Worm (Caenorhabditis elegans) whole organism, L4 larva: ENCODE measurements around the gene nhr-16.
A peak's percentile ranks its signal among the peaks of the same experiment; 100 is the strongest.

Experiments
- F10B5.3 ChIP-seq: sonication (generic microtip); optimal IDR thresholded peaks from 2 replicates; lab custom pipeline; 2016; ENCODE audit warnings: mild to moderate bottlenecking, missing genetic modification characterization, missing compliant biosample characterization
- T20F7.1 ChIP-seq: fragments of 200-800 bp; sonication (Bioruptor generic); optimal IDR thresholded peaks from 2 replicates; lab custom pipeline; 2018; ENCODE audit warnings: mild to moderate bottlenecking, missing genetic modification characterization, missing compliant biosample characterization
- T26A8.4 ChIP-seq: fragments of 200-800 bp; sonication (Bioruptor generic); IDR thresholded peaks from 2 replicates; pipeline ENCODE4 v1.3.6; 2022; ENCODE audit warnings: missing genetic modification characterization, missing compliant biosample characterization
- Y48G9A.11 ChIP-seq: fragments of 200-800 bp; sonication (Bioruptor generic); IDR thresholded peaks from 2 replicates; pipeline ENCODE4 v1.3.6; 2022; ENCODE audit warnings: missing genetic modification reagents, missing genetic modification characterization, missing compliant biosample characterization
- aha-1 ChIP-seq: fragments of 150-350 bp; peaks from one replicate; lab custom pipeline; 2014; ENCODE audit warnings: missing biosample characterization, missing genetic modification characterization
- arid-1 ChIP-seq: fragments of 200-800 bp; sonication (Bioruptor generic); conservative IDR thresholded peaks from 2 replicates; pipeline ENCODE4 v1.3.6; 2022; ENCODE audit warnings: missing genetic modification reagents, missing genetic modification characterization, missing compliant biosample characterization
- attf-4 ChIP-seq: sonication (generic microtip); optimal IDR thresholded peaks from 3 replicates; lab custom pipeline; 2017; ENCODE audit warnings: missing biosample characterization, missing genetic modification characterization
- ceh-20 ChIP-seq: fragments of 200-800 bp; sonication (Bioruptor generic); IDR thresholded peaks from 2 replicates; pipeline ENCODE4 v1.3.6; 2022; ENCODE audit warnings: missing genetic modification reagents, missing genetic modification characterization, missing compliant biosample characterization
- ceh-32 ChIP-seq: sonication (generic microtip); optimal IDR thresholded peaks from 2 replicates; lab custom pipeline; 2016; ENCODE audit warnings: mild to moderate bottlenecking, missing genetic modification characterization, missing compliant biosample characterization; ENCODE audit not compliant: poor library complexity
- ceh-44 ChIP-seq: fragments of 200-800 bp; sonication (Bioruptor generic); IDR thresholded peaks from 2 replicates; pipeline ENCODE4 v1.3.6; 2022; ENCODE audit warnings: missing genetic modification reagents, missing genetic modification characterization, missing compliant biosample characterization
- ceh-62 ChIP-seq: sonication (generic microtip); optimal IDR thresholded peaks from 2 replicates; lab custom pipeline; 2017; ENCODE audit warnings: missing biosample characterization, missing genetic modification characterization
- cey-2 ChIP-seq: sonication (generic microtip); optimal IDR thresholded peaks from 3 replicates; lab custom pipeline; 2017; ENCODE audit warnings: missing genetic modification characterization, mild to moderate bottlenecking, missing compliant biosample characterization, antibody characterized with exemption, borderline replicate concordance; ENCODE audit not compliant: insufficient read depth
- daf-8 ChIP-seq: fragments of 200-800 bp; sonication (Bioruptor generic); IDR thresholded peaks from 2 replicates; pipeline ENCODE4 v1.3.6; 2022; ENCODE audit warnings: missing genetic modification characterization, missing compliant biosample characterization
- dmd-6 ChIP-seq: fragments of 200-800 bp; sonication (Bioruptor generic); IDR thresholded peaks from 2 replicates; pipeline ENCODE4 v1.3.6; 2022; ENCODE audit warnings: missing genetic modification reagents, missing genetic modification characterization, missing compliant biosample characterization
- dmd-8 ChIP-seq: fragments of 200-800 bp; sonication (Bioruptor generic); IDR thresholded peaks from 2 replicates; pipeline ENCODE4 v1.3.6; 2022; ENCODE audit warnings: missing genetic modification characterization, missing compliant biosample characterization
- dpl-1 ChIP-seq: fragments of 150-350 bp; optimal IDR thresholded peaks from 2 replicates; lab custom pipeline; 2014; ENCODE audit warnings: missing biosample characterization, missing genetic modification reagents, missing genetic modification characterization
- egl-43 ChIP-seq: fragments of 200-800 bp; sonication (Bioruptor generic); IDR thresholded peaks from 2 replicates; pipeline ENCODE4 v1.3.6; 2022; ENCODE audit warnings: missing genetic modification reagents, missing genetic modification characterization, missing compliant biosample characterization
- fkh-10 ChIP-seq: fragments of 150-350 bp; optimal IDR thresholded peaks from 2 replicates; lab custom pipeline; 2014; ENCODE audit warnings: missing biosample characterization, missing genetic modification reagents, missing genetic modification characterization
- gei-8 ChIP-seq: fragments of 200-800 bp; sonication (Bioruptor generic); optimal IDR thresholded peaks from 2 replicates; lab custom pipeline; 2018; ENCODE audit warnings: mild to moderate bottlenecking, missing genetic modification characterization, missing compliant biosample characterization
- hlh-11 ChIP-seq: fragments of 200-800 bp; sonication (Bioruptor generic); optimal IDR thresholded peaks from 2 replicates; lab custom pipeline; 2018; ENCODE audit warnings: mild to moderate bottlenecking, missing genetic modification characterization, missing compliant biosample characterization
- hmg-1.1 ChIP-seq: fragments of 200-800 bp; sonication (Bioruptor generic); IDR thresholded peaks from 2 replicates; pipeline ENCODE4 v1.3.6; 2022; ENCODE audit warnings: missing genetic modification reagents, missing genetic modification characterization, missing compliant biosample characterization
- lin-29 ChIP-seq: fragments of 200-800 bp; sonication (Bioruptor generic); IDR thresholded peaks from 2 replicates; pipeline ENCODE4 v1.3.6; 2022; ENCODE audit warnings: missing genetic modification reagents, missing genetic modification characterization, missing compliant biosample characterization
- lin-38 ChIP-seq: fragments of 200-800 bp; sonication (Bioruptor generic); IDR thresholded peaks from 2 replicates; pipeline ENCODE4 v1.3.6; 2022; ENCODE audit warnings: missing genetic modification reagents, missing genetic modification characterization, missing compliant biosample characterization
- lir-3 ChIP-seq: sonication (generic microtip); optimal IDR thresholded peaks from 2 replicates; lab custom pipeline; 2016; ENCODE audit warnings: mild to moderate bottlenecking, missing genetic modification characterization, missing compliant biosample characterization
- madf-5 ChIP-seq, 2 experiments: fragments of 200-800 bp; sonication (Bioruptor generic); IDR thresholded peaks; 2 replicates each; pipeline ENCODE4 v1.3.6; 2022; ENCODE audit warnings: missing compliant biosample characterization in 2 of 2, missing genetic modification characterization in 2 of 2
- mep-1 ChIP-seq: fragments of 150-350 bp; sonication (generic microtip); optimal IDR thresholded peaks from 3 replicates; lab custom pipeline; 2014; ENCODE audit warnings: missing biosample characterization, missing genetic modification characterization
- mes-2 ChIP-seq: sonication (generic microtip); optimal IDR thresholded peaks from 2 replicates; lab custom pipeline; 2016; ENCODE audit warnings: missing genotype, mild to moderate bottlenecking, missing genetic modification characterization, missing compliant biosample characterization; ENCODE audit not compliant: poor library complexity, severe bottlenecking
- nhr-102 ChIP-seq: sonication (generic microtip); optimal IDR thresholded peaks from 2 replicates; lab custom pipeline; 2016; ENCODE audit warnings: mild to moderate bottlenecking, missing genetic modification characterization, moderate library complexity, missing compliant biosample characterization
- nhr-11 ChIP-seq: fragments of 150-350 bp; optimal IDR thresholded peaks from 2 replicates; lab custom pipeline; 2014; ENCODE audit warnings: missing biosample characterization, missing genetic modification characterization
- php-3 ChIP-seq: fragments of 200-800 bp; sonication (Bioruptor generic); IDR thresholded peaks from 2 replicates; pipeline ENCODE4 v1.3.6; 2022; ENCODE audit warnings: missing genetic modification reagents, missing genetic modification characterization, missing compliant biosample characterization
- rbr-2 ChIP-seq: sonication (generic microtip); optimal IDR thresholded peaks from 2 replicates; lab custom pipeline; 2016; ENCODE audit warnings: missing genotype, missing genetic modification characterization, missing compliant biosample characterization
- set-16 ChIP-seq: fragments of 200-800 bp; sonication (Bioruptor generic); IDR thresholded peaks from 2 replicates; pipeline ENCODE4 v1.3.6; 2022; ENCODE audit warnings: missing genetic modification reagents, missing genetic modification characterization, missing compliant biosample characterization
- skn-1 ChIP-seq: fragments of 150-350 bp; optimal IDR thresholded peaks from 2 replicates; lab custom pipeline; 2014; ENCODE audit warnings: missing biosample characterization, missing genetic modification characterization
- spr-1 ChIP-seq: sonication (generic microtip); optimal IDR thresholded peaks from 2 replicates; lab custom pipeline; 2016; ENCODE audit warnings: mild to moderate bottlenecking, missing genetic modification characterization, missing compliant biosample characterization
- tra-1 ChIP-seq: fragments of 200-800 bp; sonication (Bioruptor generic); IDR thresholded peaks from 2 replicates; pipeline ENCODE4 v1.3.6; 2022; ENCODE audit warnings: missing genetic modification reagents, missing genetic modification characterization, missing compliant biosample characterization
- unc-130 ChIP-seq: sonication (generic microtip); optimal IDR thresholded peaks from 2 replicates; lab custom pipeline; 2016; ENCODE audit warnings: missing genetic modification reagents, missing genetic modification characterization, missing compliant biosample characterization
- unc-39 ChIP-seq: sonication (generic microtip); optimal IDR thresholded peaks from 2 replicates; lab custom pipeline; 2017; ENCODE audit warnings: missing biosample characterization, missing genetic modification characterization
- unc-62 ChIP-seq, 3 experiments: fragments of 150-350 bp in 1 of 3; sonication (generic microtip); optimal IDR thresholded peaks in 2 of 3; peaks in 1 of 3; 1 replicate in 1 of 3; 2 replicates in 2 of 3; lab custom pipeline; 2014 to 2017; ENCODE audit warnings: missing biosample characterization in 3 of 3, missing genetic modification characterization in 3 of 3, missing genetic modification reagents in 3 of 3, missing genotype in 1 of 3
- zfp-2 ChIP-seq: sonication (generic microtip); optimal IDR thresholded peaks from 2 replicates; lab custom pipeline; 2016; ENCODE audit warnings: mild to moderate bottlenecking, missing genetic modification characterization, missing compliant biosample characterization
- zfp-3 ChIP-seq: fragments of 200-800 bp; sonication (Bioruptor generic); conservative IDR thresholded peaks from 2 replicates; pipeline ENCODE4 v1.3.6; 2022; ENCODE audit warnings: missing genetic modification reagents, missing genetic modification characterization, missing compliant biosample characterization
- zip-2 ChIP-seq: fragments of 150-350 bp; optimal IDR thresholded peaks from 2 replicates; lab custom pipeline; 2014; ENCODE audit warnings: missing biosample characterization, missing genetic modification characterization
- ztf-11 ChIP-seq: fragments of 150-350 bp; optimal IDR thresholded peaks from 2 replicates; lab custom pipeline; 2014; ENCODE audit warnings: missing biosample characterization, missing genetic modification characterization

Gene nhr-16

ce11 chrII:4470972-4471645 is 32.5 kb downstream of the nhr-16 start, which contains the start of gene W06B4.1:
Gene W06B4.1 (plus strand): TSS chrII:4471595.
- TF ChIP-seq unc-130 (GFP tag; lab: Kevin White, UChicago) (peak; percentile 52), T20F7.1 (no peak), dpl-1 (no peak), F10B5.3 (tag; lab: Kevin White, UChicago) (no peak), ceh-44 (GFP tag; lab: Robert Waterston, UW) (no peak), lir-3 (no peak), egl-43 (GFP tag; lab: Robert Waterston, UW) (no peak), ztf-11 (tag; lab: Kevin White, UChicago) (no peak), Y48G9A.11 (GFP tag; lab: Robert Waterston, UW) (0 out of 2 replicates have a peak, but pooled peaks have one; percentile 15), fkh-10 (GFP tag; lab: Kevin White, UChicago) (no peak), spr-1 (tag; lab: Kevin White, UChicago) (no peak), php-3 (no peak), lin-38 (GFP tag; lab: Robert Waterston, UW) (peak; percentile 34), zfp-3 (GFP tag; lab: Robert Waterston, UW) (no peak), nhr-102 (no peak), gei-8 (no peak), ceh-20 (GFP tag; lab: Robert Waterston, UW) (no peak), zfp-2 (no peak), dmd-6 (no peak)
- TF ChIP-seq, all 104 proteins: peak for 3

DNA sequence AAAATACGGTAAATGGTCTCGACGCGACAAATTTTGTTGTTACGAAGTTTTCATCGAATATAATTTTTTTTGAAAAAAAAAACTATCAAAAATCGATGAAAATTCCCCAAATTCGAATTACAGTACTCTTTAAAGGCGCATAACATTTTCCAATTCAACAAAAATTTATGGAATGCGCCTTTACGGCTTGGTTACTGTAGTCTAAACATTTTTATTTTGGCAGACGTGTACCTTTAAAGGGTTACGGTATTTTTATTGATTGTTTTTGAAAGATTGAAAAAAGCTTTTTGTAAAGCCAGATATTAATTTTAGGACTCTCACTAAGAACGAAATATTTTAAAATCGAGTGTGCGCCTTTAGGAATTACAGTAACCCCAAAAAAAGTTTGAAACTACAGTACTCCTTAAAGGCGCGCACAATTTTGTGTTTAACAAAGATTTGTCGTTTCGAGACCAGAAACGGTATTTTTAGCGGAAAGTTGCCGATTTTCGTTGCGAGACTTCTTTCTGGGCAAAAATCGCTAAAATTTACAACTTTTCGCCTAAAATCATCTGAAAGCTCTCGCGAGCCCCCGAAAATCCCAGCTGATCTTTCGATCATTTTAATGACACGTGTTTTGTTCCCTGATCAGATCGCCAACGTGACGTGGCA is 35.5 kb downstream of the nhr-16 start:
- TF ChIP-seq mes-2 (tag; lab: Kevin White, UChicago) (no peak), zip-2 (tag; lab: Kevin White, UChicago) (no peak), lin-29 (no peak), ceh-62 (no peak), ceh-32 (tag; lab: Kevin White, UChicago) (no peak), gei-8 (no peak), madf-5 (GFP tag; IDR thresholded peaks at IDR 0.05; lab: Robert Waterston, UW) (no peak), php-3 (no peak), hmg-1.1 (no peak), aha-1 (no peak), set-16 (no peak), nhr-102 (no peak), T26A8.4 (GFP tag; lab: Robert Waterston, UW) (no peak), daf-8 (GFP tag; lab: Robert Waterston, UW) (no peak)
- TF ChIP-seq, all 104 proteins: peak for 0

- no peak for TF ChIP-seq set-16
Measured at ce11 chrII:4478303-4478702, 39.7 kb downstream of the nhr-16 start, which contains the start of gene T05C1.1. Gene T05C1.1 (plus strand): TSS chrII:4478603.

DNA sequence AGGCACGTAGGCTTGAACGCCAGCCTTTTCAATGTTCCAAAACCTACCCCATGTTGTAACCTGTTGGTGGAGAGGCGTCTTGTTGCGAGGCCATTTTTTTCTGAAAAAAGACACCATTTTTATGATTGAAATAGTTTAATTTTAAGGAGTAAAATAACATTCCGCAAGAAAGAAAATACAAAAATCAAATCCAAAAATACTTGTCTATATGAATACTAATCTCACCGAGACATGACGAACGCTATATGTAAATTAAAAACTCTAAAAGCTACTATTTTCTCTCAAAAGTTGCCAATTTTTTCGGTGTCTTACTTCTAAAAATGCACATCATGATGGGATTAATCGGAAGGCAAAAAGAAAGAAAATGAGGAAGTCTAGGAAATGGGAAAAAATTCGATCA is 43.4 kb downstream of the nhr-16 start, which contains the start of gene T05C1.2:
Gene T05C1.2 (minus strand): TSS at position 101 of the 400 bp plus-strand sequence.
- TF ChIP-seq nhr-11: no peak
- TF ChIP-seq unc-62 (GFP tag; optimal IDR thresholded peaks at IDR 0.05 in 1 of 2; lab: Kevin White, UChicago): peak in 1 of 2 experiments; percentile 37
- TF ChIP-seq unc-62 (tag; optimal IDR thresholded peaks at IDR 0.05; lab: Kevin White, UChicago): no peak
- TF ChIP-seq lin-29: no peak
- no peak for TF ChIP-seq daf-8 (GFP tag; lab: Robert Waterston, UW)

- TF ChIP-seq unc-39 (no peak), tra-1 (no peak), lir-3 (no peak), skn-1 (tag; lab: Kevin White, UChicago) (no peak), hlh-11 (tag; lab: Kevin White, UChicago) (no peak), cey-2 (no peak), rbr-2 (tag; lab: Kevin White, UChicago) (no peak), nhr-11 (no peak), arid-1 (GFP tag; lab: Robert Waterston, UW) (no peak), attf-4 (no peak), spr-1 (tag; lab: Kevin White, UChicago) (no peak), ztf-11 (tag; lab: Kevin White, UChicago) (no peak), dmd-8 (GFP tag; lab: Robert Waterston, UW) (no peak), mep-1 (tag; lab: Kevin White, UChicago) (no peak), php-3 (no peak)
Measured at ce11 chrII:4489288-4489687, 50.7 kb downstream of the nhr-16 start, which contains the start of gene T05C1.3. Gene T05C1.3 (minus strand): TSS chrII:4489388.
